Worm (Caenorhabditis elegans) whole organism, L1 larva: ENCODE data around the gene C46F9.5.

Experiments used
- hpl-2 ChIP-seq: fragments of 150-350 bp; optimal IDR thresholded peaks from 2 replicates; lab custom pipeline; 2014; ENCODE audit warnings: missing biosample characterization, missing genetic modification reagents, missing genetic modification characterization
- nhr-12 ChIP-seq: sonication (generic microtip); optimal IDR thresholded peaks from 2 replicates; lab custom pipeline; 2017; ENCODE audit warnings: missing biosample characterization, missing genetic modification characterization
- nhr-77 ChIP-seq: fragments of 150-350 bp; optimal IDR thresholded peaks from 2 replicates; lab custom pipeline; 2014; ENCODE audit warnings: missing biosample characterization, missing genetic modification characterization
- pqm-1 ChIP-seq: sonication (generic microtip); optimal IDR thresholded peaks from 3 replicates; lab custom pipeline; 2017; ENCODE audit warnings: missing biosample characterization, missing genetic modification characterization
- skn-1 ChIP-seq: fragments of 150-350 bp; optimal IDR thresholded peaks from 2 replicates; lab custom pipeline; 2014; ENCODE audit warnings: missing biosample characterization, missing genetic modification characterization
- tbx-2 ChIP-seq: sonication (generic microtip); optimal IDR thresholded peaks from 2 replicates; lab custom pipeline; 2016; ENCODE audit warnings: missing genetic modification characterization, missing compliant biosample characterization
- zag-1 ChIP-seq: fragments of 150-350 bp; optimal IDR thresholded peaks from 2 replicates; lab custom pipeline; 2014; ENCODE audit warnings: missing biosample characterization, missing genetic modification characterization

DNA sequence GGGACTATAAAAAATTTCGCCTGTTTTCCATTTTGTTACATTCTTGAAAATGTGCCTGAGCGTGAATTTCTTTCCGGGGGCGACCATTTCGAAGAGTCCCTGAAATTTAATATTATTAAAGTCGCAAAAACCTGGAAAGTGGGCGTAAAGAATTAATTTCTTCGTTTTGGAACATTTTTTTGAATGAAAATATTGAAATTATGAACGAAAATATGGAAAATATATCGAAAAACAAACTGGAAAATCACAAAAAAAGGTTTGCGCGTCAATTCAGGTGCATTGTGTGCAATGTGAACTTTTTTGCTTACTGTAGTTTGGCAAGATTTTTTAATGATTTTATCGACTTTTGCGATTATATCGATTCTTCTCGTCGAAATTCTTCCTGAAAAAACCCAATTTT is 25.6 kb downstream of the C46F9.5 start, which contains the start of gene bath-7:
- no peak for TF ChIP-seq tbx-2
- TF ChIP-seq nhr-12 (tag; lab: Kevin White, UChicago): no peak
- no peak for TF ChIP-seq hpl-2 (GFP tag; lab: Kevin White, UChicago)
- TF ChIP-seq zag-1: no peak
- no peak for TF ChIP-seq skn-1 (tag; lab: Kevin White, UChicago)
- TF ChIP-seq nhr-77 (tag; lab: Kevin White, UChicago): no peak
- TF ChIP-seq pqm-1 (tag; lab: Kevin White, UChicago): no peak
